Fruit fly (Drosophila melanogaster): ENCODE data around the gene CG4607.

DNA sequence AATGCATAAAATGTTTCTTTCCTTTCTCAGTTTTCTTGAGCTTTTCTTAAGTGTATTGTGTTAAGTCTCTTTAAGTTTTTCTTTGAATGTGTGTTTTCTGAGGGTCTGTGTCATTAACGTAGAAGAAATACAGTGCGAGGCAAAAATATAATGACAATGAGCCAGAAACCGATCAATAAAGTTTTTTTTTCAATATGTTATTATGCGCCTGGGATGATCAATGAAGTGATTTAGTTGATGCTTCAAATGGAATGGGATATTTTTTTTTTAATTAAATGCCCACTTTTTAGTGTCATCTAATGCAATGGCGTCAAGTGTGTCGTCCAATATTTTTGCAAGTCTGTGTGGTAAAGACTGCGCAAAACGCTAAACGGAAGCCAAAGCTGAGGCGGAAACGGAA is 17.3 kb downstream of the CG4607 start:
- TF ChIP-seq insv (optimal IDR thresholded peaks at IDR 0.05) (no peak), ttk (optimal IDR thresholded peaks at IDR 0.05) (no peak), h (optimal IDR thresholded peaks at IDR 0.05) (no peak)

Measured in Kc167 (cell line).